Fruit fly (Drosophila melanogaster) ovary, adult (tissue): ENCODE data around the gene CG14982.
A peak's percentile ranks its signal among the peaks of the same experiment; 100 is the strongest.

ENCODE experiments used
- CG17801 ChIP-seq: fragments of 200-800 bp; optimal IDR thresholded peaks from 2 replicates; lab custom pipeline; 2019; ENCODE audit warnings: missing biosample characterization, mild to moderate bottlenecking, missing genetic modification characterization, moderate library complexity; ENCODE audit not compliant: partially characterized antibody

CG14982 gene

dm6 chr3L:3942241-3943028 lies at the start of gene CG14982, which contains the start of gene CG10863:
Gene CG14982, plus strand, starts transcription at chr3L:3942710.
Gene CG10863, minus strand, starts transcription at chr3L:3942465.
- peak; percentile 56 for TF ChIP-seq CG17801 (GFP tag; lab: Kevin White, UChicago)

- no peak for TF ChIP-seq CG17801 (GFP tag; lab: Kevin White, UChicago)
Measured at dm6 chr3L:3894413-3894812, 48.1 kb upstream of the CG14982 start.

dm6 chr3L:3896553-3897034 lies 45.9 kb upstream of the CG14982 start, which contains the start of the genes Gr63a and Lamtor4:
Gene Gr63a, minus strand, starts transcription at chr3L:3896603.
Gene Lamtor4, plus strand, starts transcription at chr3L:3896900.
- TF ChIP-seq CG17801 (GFP tag; lab: Kevin White, UChicago): no peak

dm6 chr3L:3898978-3899377 lies 43.5 kb upstream of the CG14982 start, which contains the start of gene Ccz1:
Gene Ccz1, minus strand, starts transcription at chr3L:3899156.
- TF ChIP-seq CG17801 (GFP tag; lab: Kevin White, UChicago): no peak

DNA sequence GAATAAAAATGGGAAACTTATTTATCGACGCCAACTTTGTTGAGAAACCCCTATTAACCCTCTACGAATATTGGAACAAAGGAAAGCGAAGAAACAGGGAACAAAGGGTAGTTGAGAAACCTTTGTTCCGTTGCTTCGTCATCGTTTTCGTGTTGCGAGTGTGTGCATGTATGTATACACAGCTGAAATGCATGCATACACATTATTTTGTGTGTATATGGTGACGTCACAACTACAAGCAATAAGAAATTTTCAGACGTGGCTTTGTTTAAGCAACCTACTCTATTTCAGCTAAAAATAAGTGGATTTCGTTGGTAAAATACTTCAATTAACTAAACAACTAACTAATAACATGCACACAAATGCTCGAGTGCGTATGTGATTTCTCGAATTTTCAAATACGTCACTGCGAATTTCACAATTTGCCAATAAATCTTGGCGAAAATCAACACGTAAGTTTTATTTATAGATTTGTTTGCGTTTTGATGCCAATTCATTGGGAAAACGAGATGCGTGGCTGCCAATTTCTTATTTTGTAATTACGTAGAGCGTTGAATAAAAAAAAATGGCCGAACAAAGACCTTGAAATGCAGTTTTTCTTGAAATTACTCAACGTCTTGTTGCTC lies 40.5 kb upstream of the CG14982 start:
- peak; percentile 56 for TF ChIP-seq CG17801 (GFP tag; lab: Kevin White, UChicago)

DNA sequence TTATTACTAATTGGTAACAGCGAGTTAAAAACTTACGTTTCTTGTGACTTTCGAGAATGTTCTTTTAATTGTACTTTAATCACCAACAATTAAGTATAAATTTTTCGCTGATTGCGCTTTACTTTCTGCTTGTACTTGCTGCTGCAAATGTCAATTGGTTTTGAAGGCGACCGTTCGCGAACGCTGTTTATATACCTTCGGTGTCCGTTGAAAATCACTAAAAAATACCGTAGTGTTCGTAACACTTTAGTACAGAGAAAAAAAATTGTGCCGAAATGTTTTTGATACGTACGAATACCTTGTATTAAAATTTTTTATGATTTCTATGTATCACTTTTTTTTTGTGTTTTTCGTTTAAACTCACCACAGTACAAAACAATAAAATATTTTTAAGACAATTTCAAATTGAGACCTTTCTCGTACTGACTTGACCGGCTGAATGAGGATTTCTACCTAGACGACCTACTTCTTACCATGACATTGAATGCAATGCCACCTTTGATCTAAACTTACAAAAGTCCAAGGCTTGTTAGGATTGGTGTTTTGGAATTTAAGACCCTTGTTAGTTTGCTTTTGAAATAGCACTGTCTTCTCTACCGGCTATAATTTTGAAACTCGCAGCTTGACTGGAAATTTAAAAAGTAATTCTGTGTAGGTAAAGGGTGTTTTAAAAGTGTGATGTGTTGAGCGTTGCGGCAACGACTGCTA lies 39.9 kb upstream of the CG14982 start, which contains the start of gene Ubi-p63E:
Gene Ubi-p63E, minus strand, starts transcription at position 694 of the 708 bp plus-strand sequence.
- TF ChIP-seq CG17801 (GFP tag; lab: Kevin White, UChicago): peak; percentile 44

- TF ChIP-seq CG17801 (GFP tag; lab: Kevin White, UChicago): no peak
Measured at dm6 chr3L:3903301-3903700, 39.2 kb upstream of the CG14982 start, which contains the start of gene Sc2. Gene Sc2, plus strand, starts transcription at chr3L:3903492.

dm6 chr3L:3905111-3905510 lies 37.4 kb upstream of the CG14982 start, which contains the start of gene ida:
Gene ida, plus strand, starts transcription at chr3L:3905344.
- TF ChIP-seq CG17801 (GFP tag; lab: Kevin White, UChicago): peak; percentile 52

- TF ChIP-seq CG17801 (GFP tag; lab: Kevin White, UChicago): no peak
Measured at dm6 chr3L:3908838-3909810, 33.4 kb upstream of the CG14982 start.

DNA sequence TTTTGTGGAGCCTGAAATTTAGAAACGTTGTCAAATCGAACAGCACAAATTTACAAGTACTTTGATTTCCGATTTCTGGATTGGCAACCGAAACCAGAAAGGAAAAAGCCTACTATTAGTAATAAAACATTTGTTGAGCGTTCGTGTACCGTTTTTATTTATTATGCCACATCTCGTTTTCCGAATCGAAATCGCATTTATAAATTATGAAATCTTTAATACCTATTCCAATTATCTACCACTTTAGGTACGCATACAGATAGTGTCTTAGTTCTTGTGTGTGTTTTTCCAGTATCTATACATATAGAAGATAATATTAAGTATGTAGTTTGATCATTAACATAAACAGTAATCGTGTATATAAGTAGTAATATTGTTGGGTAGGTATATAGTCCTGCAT lies 32.7 kb upstream of the CG14982 start, which contains the start of gene mge:
Gene mge, minus strand, starts transcription at position 101 of the 400 bp plus-strand sequence.
- no peak for TF ChIP-seq CG17801 (GFP tag; lab: Kevin White, UChicago)

dm6 chr3L:3912134-3912533 lies 30.4 kb upstream of the CG14982 start:
- TF ChIP-seq CG17801 (GFP tag; lab: Kevin White, UChicago): no peak

- TF ChIP-seq CG17801 (GFP tag; lab: Kevin White, UChicago): no peak
Measured at dm6 chr3L:3923631-3924274, 18.8 kb upstream of the CG14982 start.

- TF ChIP-seq CG17801 (GFP tag; lab: Kevin White, UChicago): no peak
Measured at dm6 chr3L:3925487-3925886, 17.0 kb upstream of the CG14982 start.
